Fruit fly (Drosophila melanogaster): Measurements from ENCODE around the gene Pgant5.

Gene Pgant5

DNA sequence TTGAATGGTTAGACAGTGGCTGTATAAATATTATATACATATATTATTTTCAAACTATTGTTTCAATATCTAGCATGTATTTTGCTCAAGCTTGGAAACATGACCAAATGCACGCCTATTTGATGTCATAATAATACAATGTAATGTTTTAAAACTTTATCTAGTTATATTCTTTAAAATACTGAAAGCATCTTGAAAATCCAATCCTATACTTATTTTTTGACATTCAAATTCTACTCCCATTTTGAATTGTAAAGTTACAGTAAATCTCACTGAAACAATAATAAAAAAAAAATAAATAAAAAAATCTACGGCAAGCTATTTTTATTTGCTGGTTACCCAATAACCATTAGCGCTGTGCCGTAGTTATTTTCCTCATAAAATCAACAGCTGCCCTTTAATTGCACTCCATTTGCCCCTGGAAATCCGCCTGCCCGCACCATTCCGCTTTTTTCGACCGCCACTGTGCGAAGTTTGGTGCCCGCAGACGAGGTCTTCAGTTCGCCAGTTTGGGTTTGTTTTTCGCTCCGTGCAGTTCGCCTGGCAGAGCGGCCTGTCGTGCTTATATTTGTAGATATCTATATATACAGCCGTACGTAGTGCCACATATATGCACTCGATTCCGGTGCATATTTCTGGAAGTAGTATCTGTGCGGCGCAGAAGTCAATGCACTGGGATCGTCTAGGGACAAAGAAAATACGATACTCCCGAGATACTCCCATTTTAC lies 48.3 kb downstream of the Pgant5 start:
- TF ChIP-seq CG14655 (GFP tag; optimal IDR thresholded peaks at IDR 0.05) (peak; percentile 57), gl (tag; optimal IDR thresholded peaks at IDR 0.05) (no peak), EcR (GFP tag; optimal IDR thresholded peaks at IDR 0.05) (peak; percentile 97), CG8159 (tag; optimal IDR thresholded peaks at IDR 0.05) (peak; percentile 0), CG17806 (tag; optimal IDR thresholded peaks at IDR 0.05) (peak; percentile 3), CG9948 (tag; optimal IDR thresholded peaks at IDR 0.05) (peak; percentile 9), Pif1A (GFP tag; optimal IDR thresholded peaks at IDR 0.05) (peak; percentile 52), Snoo (tag; optimal IDR thresholded peaks at IDR 0.05) (peak; percentile 42), CG12605 (GFP tag; IDR thresholded peaks at IDR 0.05) (0 out of 2 replicates have a peak, but pooled peaks have one; percentile 25), rn (GFP tag; IDR thresholded peaks at IDR 0.05) (no peak), CG10348 (GFP tag; IDR thresholded peaks at IDR 0.05) (peak; percentile 25; the same call in 1 of the 2 replicates), CG34367 (tag; optimal IDR thresholded peaks at IDR 0.05) (peak; percentile 5), CG15710 (tag; optimal IDR thresholded peaks at IDR 0.05) (peak; percentile 10), CG32121 (GFP tag; IDR thresholded peaks at IDR 0.05) (peak; percentile 41; the same call in 1 of the 2 replicates), CG4496 (GFP tag; IDR thresholded peaks at IDR 0.05) (peak; percentile 53), Ets98B (GFP tag; IDR thresholded peaks at IDR 0.05) (peak; percentile 55), D1 (tag; optimal IDR thresholded peaks at IDR 0.05) (no peak), CG13204 (GFP tag; optimal IDR thresholded peaks at IDR 0.05) (peak; percentile 25), CG8301 (tag; optimal IDR thresholded peaks at IDR 0.05) (peak; percentile 23), fd96Ca (GFP tag; IDR thresholded peaks at IDR 0.05) (peak; percentile 69; the same call in 2 of the 3 replicates), Pif1B (GFP tag; optimal IDR thresholded peaks at IDR 0.05) (peak; percentile 57)

DNA sequence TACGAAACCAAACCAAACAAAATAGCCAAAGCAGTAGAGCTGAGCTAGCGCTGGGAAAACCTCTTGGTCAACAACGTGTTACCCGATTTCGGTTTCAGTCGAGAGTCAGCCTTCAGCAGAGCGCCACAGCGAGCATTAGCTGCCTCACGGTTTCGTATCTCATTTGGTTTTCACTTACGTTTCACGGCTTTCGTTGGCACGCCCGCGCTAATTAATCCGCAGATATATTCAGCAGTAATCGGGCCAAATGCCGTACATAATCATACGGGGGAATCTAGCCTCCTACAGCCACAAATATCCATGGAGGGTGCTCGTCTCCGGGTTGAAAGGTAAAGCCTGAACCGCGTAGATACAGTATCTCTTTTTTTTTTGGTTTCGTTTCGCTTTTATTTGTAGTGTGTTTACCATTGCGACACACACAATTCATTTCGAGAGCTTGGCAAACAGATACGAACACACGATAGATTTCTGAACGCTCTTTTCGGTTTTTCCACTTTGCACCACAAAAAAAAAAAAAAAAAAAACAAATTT lies 49.0 kb downstream of the Pgant5 start, which contains the start of gene CG31650:
TSS of gene CG31650 (minus strand) at position 352 of the 531 bp plus-strand sequence.
- TF ChIP-seq CG4496 (GFP tag; IDR thresholded peaks at IDR 0.05): 0 out of 3 replicates have a peak, but pooled peaks have one; percentile 33
- TF ChIP-seq CG14655 (GFP tag; optimal IDR thresholded peaks at IDR 0.05): no peak

DNA sequence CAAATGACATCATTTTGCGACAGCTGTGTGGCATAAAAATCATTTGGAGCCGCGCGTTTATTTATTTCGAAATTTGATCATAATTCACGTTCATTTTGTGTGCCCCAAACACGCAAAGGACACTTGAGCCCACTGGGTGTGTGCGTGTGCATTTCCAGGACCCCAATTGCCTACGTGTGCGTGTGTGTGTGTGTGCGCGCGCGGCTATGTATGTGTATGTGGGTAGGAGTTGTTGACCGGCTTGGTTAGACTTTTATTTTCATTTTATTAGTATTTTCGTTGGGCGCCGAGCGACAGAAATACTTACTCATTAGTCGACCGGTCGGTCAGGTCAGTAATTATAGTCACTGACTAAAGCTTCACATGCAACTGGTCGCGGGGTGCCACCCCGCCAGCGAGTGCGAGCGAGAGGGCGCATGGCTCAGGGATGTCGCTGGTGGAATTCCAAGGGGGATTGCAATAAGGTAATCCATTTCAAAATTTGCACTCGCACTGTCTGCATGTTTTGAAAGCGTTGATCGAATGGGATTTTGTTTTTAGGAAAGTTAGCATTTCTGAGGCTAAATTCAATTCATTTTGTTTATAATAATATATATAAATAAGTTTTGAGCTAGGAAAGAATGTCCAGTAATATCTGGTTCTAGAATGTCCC lies 49.8 kb downstream of the Pgant5 start:
- no peak for TF ChIP-seq D1 (tag; optimal IDR thresholded peaks at IDR 0.05)
- TF ChIP-seq Ets98B (GFP tag; IDR thresholded peaks at IDR 0.05): peak; percentile 82
- TF ChIP-seq rn (GFP tag; IDR thresholded peaks at IDR 0.05): no peak
- peak; percentile 40 for TF ChIP-seq CG13204 (GFP tag; optimal IDR thresholded peaks at IDR 0.05)
- TF ChIP-seq CG34367 (tag; optimal IDR thresholded peaks at IDR 0.05): peak; percentile 27
- TF ChIP-seq gl (tag; optimal IDR thresholded peaks at IDR 0.05): peak; percentile 27
- peak; percentile 68 for TF ChIP-seq CG12605 (GFP tag; IDR thresholded peaks at IDR 0.05)
- TF ChIP-seq CG17806 (tag; optimal IDR thresholded peaks at IDR 0.05): peak; percentile 61
- peak; percentile 87 for TF ChIP-seq fd96Ca (GFP tag; IDR thresholded peaks at IDR 0.05)
- peak; percentile 61 for TF ChIP-seq CG15710 (tag; optimal IDR thresholded peaks at IDR 0.05)
- peak; percentile 82 for TF ChIP-seq CG32121 (GFP tag; IDR thresholded peaks at IDR 0.05)
- TF ChIP-seq Snoo (tag; optimal IDR thresholded peaks at IDR 0.05): peak; percentile 46
- TF ChIP-seq CG8301 (tag; optimal IDR thresholded peaks at IDR 0.05): peak; percentile 60
- peak; percentile 88 for TF ChIP-seq CG4496 (GFP tag; IDR thresholded peaks at IDR 0.05)
- TF ChIP-seq Pif1A (GFP tag; optimal IDR thresholded peaks at IDR 0.05): peak; percentile 80
- TF ChIP-seq CG8159 (tag; optimal IDR thresholded peaks at IDR 0.05): peak; percentile 51
- 0 out of 2 replicates have a peak, but pooled peaks have one; percentile 36 for TF ChIP-seq CG10348 (GFP tag; IDR thresholded peaks at IDR 0.05)
- peak; percentile 66 for TF ChIP-seq Pif1B (GFP tag; optimal IDR thresholded peaks at IDR 0.05)
- peak; percentile 60 for TF ChIP-seq CG9948 (tag; optimal IDR thresholded peaks at IDR 0.05)
- peak; percentile 79 for TF ChIP-seq CG14655 (GFP tag; optimal IDR thresholded peaks at IDR 0.05)
- peak; percentile 87 for TF ChIP-seq EcR (GFP tag; optimal IDR thresholded peaks at IDR 0.05)

DNA sequence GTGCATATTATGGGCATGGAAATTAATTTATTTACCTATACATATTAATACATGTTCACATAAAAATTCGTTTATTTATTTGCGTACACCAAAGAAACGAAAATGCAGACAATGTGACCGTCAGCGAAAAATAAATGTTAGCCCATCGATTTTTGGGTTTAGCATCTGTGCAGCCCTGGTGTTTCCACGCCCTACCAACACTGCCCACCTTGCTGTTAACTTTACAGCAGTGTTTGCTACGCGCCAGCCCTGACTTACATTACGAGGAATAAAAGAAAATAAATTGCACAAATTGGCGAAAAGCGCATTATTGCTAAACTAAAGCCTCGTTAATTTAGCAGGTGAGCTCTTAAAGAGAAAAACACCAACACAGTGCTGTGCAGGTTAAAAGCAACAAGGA lies 50.3 kb downstream of the Pgant5 start, which contains the start of the genes CG33995, CG44000 and CG44001:
TSS of gene CG33995 (plus strand) at position 228 of the 400 bp plus-strand sequence.
TSS of gene CG44000 (plus strand) at position 228 of the 400 bp plus-strand sequence.
TSS of gene CG44001 (plus strand) at position 228 of the 400 bp plus-strand sequence.
- TF ChIP-seq EcR (GFP tag; optimal IDR thresholded peaks at IDR 0.05) (no peak), Snoo (tag; optimal IDR thresholded peaks at IDR 0.05) (peak; percentile 6), Pif1B (GFP tag; optimal IDR thresholded peaks at IDR 0.05) (peak; percentile 0), CG15710 (tag; optimal IDR thresholded peaks at IDR 0.05) (peak; percentile 18), rn (GFP tag; IDR thresholded peaks at IDR 0.05) (no peak), Ets98B (GFP tag; IDR thresholded peaks at IDR 0.05) (peak; percentile 5), CG8159 (tag; optimal IDR thresholded peaks at IDR 0.05) (peak; percentile 32), CG10348 (GFP tag; IDR thresholded peaks at IDR 0.05) (no peak), Pif1A (GFP tag; optimal IDR thresholded peaks at IDR 0.05) (peak; percentile 7), CG32121 (GFP tag; IDR thresholded peaks at IDR 0.05) (no peak), CG12605 (GFP tag; IDR thresholded peaks at IDR 0.05) (no peak), CG14655 (GFP tag; optimal IDR thresholded peaks at IDR 0.05) (peak; percentile 1), fd96Ca (GFP tag; IDR thresholded peaks at IDR 0.05) (0 out of 3 replicates have a peak, but pooled peaks have one; percentile 43), D1 (tag; optimal IDR thresholded peaks at IDR 0.05) (peak; percentile 3), CG4496 (GFP tag; IDR thresholded peaks at IDR 0.05) (peak; percentile 41; the same call in 2 of the 3 replicates), CG9948 (tag; optimal IDR thresholded peaks at IDR 0.05) (no peak)

DNA sequence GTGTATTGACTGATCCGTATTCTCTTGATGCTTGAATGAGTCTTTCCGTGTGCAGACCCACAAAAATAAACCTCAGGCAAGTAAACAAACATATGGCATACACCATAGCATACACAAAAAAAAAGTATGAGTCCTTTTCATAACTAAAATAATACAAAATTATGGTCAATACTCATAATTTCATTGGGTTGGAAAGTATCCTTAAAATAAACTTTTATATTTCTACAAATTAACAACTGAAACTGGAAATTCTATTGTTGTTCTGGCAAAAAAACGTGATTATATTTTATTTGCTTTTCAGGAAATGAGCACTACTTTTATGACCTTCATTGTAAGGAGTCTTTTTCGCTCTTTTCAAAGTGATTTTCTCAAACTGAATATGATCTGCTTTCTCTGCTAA lies 51.3 kb downstream of the Pgant5 start:
- no peak for TF ChIP-seq rn (GFP tag; IDR thresholded peaks at IDR 0.05)
- no peak for TF ChIP-seq CG8301 (tag; optimal IDR thresholded peaks at IDR 0.05)
- peak; percentile 14 for TF ChIP-seq CG8159 (tag; optimal IDR thresholded peaks at IDR 0.05)
- TF ChIP-seq CG14655 (GFP tag; optimal IDR thresholded peaks at IDR 0.05): no peak
- no peak for TF ChIP-seq CG4496 (GFP tag; IDR thresholded peaks at IDR 0.05)

Measured in whole organism, pupa.